Worm (Caenorhabditis elegans) whole organism, late embryonic: Measurements from ENCODE around the gene C05A2.4.

ENCODE experiments used
- C08G9.2 ChIP-seq: sonication (generic microtip); optimal IDR thresholded peaks from 2 replicates; lab custom pipeline; 2016; ENCODE audit warnings: mild to moderate bottlenecking, missing genetic modification characterization, moderate library complexity, missing compliant biosample characterization
- K09A11.1 ChIP-seq: sonication (generic microtip); optimal IDR thresholded peaks from 2 replicates; lab custom pipeline; 2017; ENCODE audit warnings: antibody characterized with exemption, mild to moderate bottlenecking, missing genetic modification characterization, missing compliant biosample characterization; ENCODE audit not compliant: insufficient read depth
- Y22D7AL.16 ChIP-seq: sonication (generic microtip); optimal IDR thresholded peaks from 2 replicates; lab custom pipeline; 2016; ENCODE audit warnings: missing genetic modification characterization, missing compliant biosample characterization
- ahr-1 ChIP-seq: sonication (generic microtip); optimal IDR thresholded peaks from 2 replicates; lab custom pipeline; 2016; ENCODE audit warnings: missing genetic modification characterization, missing compliant biosample characterization
- ama-1 ChIP-seq: fragments of 150-350 bp; optimal IDR thresholded peaks from 2 replicates; lab custom pipeline; 2014
- ceh-2 ChIP-seq: sonication (generic microtip); optimal IDR thresholded peaks from 2 replicates; lab custom pipeline; 2016; ENCODE audit warnings: missing genotype, missing genetic modification characterization, missing compliant biosample characterization
- ceh-22 ChIP-seq: sonication (generic microtip); optimal IDR thresholded peaks from 2 replicates; lab custom pipeline; 2017; ENCODE audit warnings: missing biosample characterization, missing genetic modification characterization
- ceh-30 ChIP-seq: fragments of 150-350 bp; optimal IDR thresholded peaks from 2 replicates; lab custom pipeline; 2014; ENCODE audit warnings: missing biosample characterization, missing genetic modification characterization
- ceh-31 ChIP-seq: sonication (generic microtip); optimal IDR thresholded peaks from 2 replicates; lab custom pipeline; 2016; ENCODE audit warnings: missing genetic modification characterization, missing compliant biosample characterization
- ceh-45 ChIP-seq: fragments of 200-800 bp; sonication (Bioruptor generic); IDR thresholded peaks from 2 replicates; pipeline ENCODE4 v1.3.6; 2022; ENCODE audit warnings: missing genetic modification reagents, missing genetic modification characterization, missing compliant biosample characterization
- ceh-48 ChIP-seq: sonication (generic microtip); optimal IDR thresholded peaks from 2 replicates; lab custom pipeline; 2016; ENCODE audit warnings: missing genetic modification characterization, inconsistent platforms, missing compliant biosample characterization
- ceh-6 ChIP-seq: fragments of 200-800 bp; sonication (Bioruptor generic); optimal IDR thresholded peaks from 2 replicates; lab custom pipeline; 2018; ENCODE audit warnings: mild to moderate bottlenecking, missing genetic modification characterization, missing compliant biosample characterization
- dmd-4 ChIP-seq: sonication (generic microtip); optimal IDR thresholded peaks from 2 replicates; lab custom pipeline; 2016; ENCODE audit warnings: borderline replicate concordance, missing genetic modification characterization, missing compliant biosample characterization
- dve-1 ChIP-seq: sonication (generic microtip); optimal IDR thresholded peaks from 2 replicates; lab custom pipeline; 2017; ENCODE audit warnings: antibody characterized with exemption, mild to moderate bottlenecking, missing genetic modification characterization, missing compliant biosample characterization
- elt-2 ChIP-seq: sonication (generic microtip); optimal IDR thresholded peaks from 2 replicates; lab custom pipeline; 2016; ENCODE audit warnings: missing genetic modification reagents, missing genetic modification characterization, missing compliant biosample characterization
- hlh-15 ChIP-seq: sonication (generic microtip); optimal IDR thresholded peaks from 2 replicates; lab custom pipeline; 2016; ENCODE audit warnings: missing genetic modification characterization, missing compliant biosample characterization
- hlh-30 ChIP-seq: sonication (generic microtip); optimal IDR thresholded peaks from 2 replicates; lab custom pipeline; 2017; ENCODE audit warnings: antibody characterized with exemption, missing genetic modification characterization, missing compliant biosample characterization; ENCODE audit not compliant: insufficient read depth
- hlh-8 ChIP-seq: sonication (generic microtip); optimal IDR thresholded peaks from 2 replicates; lab custom pipeline; 2016; ENCODE audit warnings: missing genotype, missing genetic modification characterization, missing compliant biosample characterization
- nfya-1 ChIP-seq: sonication (generic microtip); optimal IDR thresholded peaks from 2 replicates; lab custom pipeline; 2017; ENCODE audit warnings: missing genetic modification characterization, mild to moderate bottlenecking, missing compliant biosample characterization, antibody characterized with exemption, moderate library complexity
- nhr-11 ChIP-seq: fragments of 150-350 bp; optimal IDR thresholded peaks from 2 replicates; lab custom pipeline; 2014; ENCODE audit warnings: missing biosample characterization, missing genetic modification characterization
- npax-4 ChIP-seq: sonication (generic microtip); optimal IDR thresholded peaks from 2 replicates; lab custom pipeline; 2016; ENCODE audit warnings: missing genetic modification characterization, missing compliant biosample characterization
- pat-9 ChIP-seq: fragments of 200-800 bp; sonication (Bioruptor generic); optimal IDR thresholded peaks from 2 replicates; lab custom pipeline; 2018; ENCODE audit warnings: mild to moderate bottlenecking, missing genetic modification characterization, moderate library complexity, missing compliant biosample characterization
- pha-2 ChIP-seq: sonication (generic microtip); optimal IDR thresholded peaks from 2 replicates; lab custom pipeline; 2017; ENCODE audit warnings: mild to moderate bottlenecking, missing genetic modification characterization, missing compliant biosample characterization
- pha-4 ChIP-seq: fragments of 150-350 bp; optimal IDR thresholded peaks from 2 replicates; lab custom pipeline; 2018; ENCODE audit warnings: missing biosample characterization, missing genetic modification reagents, missing genetic modification characterization
- pqm-1 ChIP-seq: sonication (generic microtip); optimal IDR thresholded peaks from 2 replicates; lab custom pipeline; 2016; ENCODE audit warnings: missing genetic modification characterization, missing compliant biosample characterization
- pros-1 ChIP-seq: fragments of 150-350 bp; optimal IDR thresholded peaks from 2 replicates; lab custom pipeline; 2014; ENCODE audit warnings: missing biosample characterization, missing genetic modification reagents, missing genetic modification characterization
- sdc-2 ChIP-seq: sonication (generic microtip); optimal IDR thresholded peaks from 2 replicates; lab custom pipeline; 2016; ENCODE audit warnings: missing genotype, missing genetic modification characterization, missing compliant biosample characterization
- tbx-2 ChIP-seq: sonication (generic microtip); optimal IDR thresholded peaks from 2 replicates; lab custom pipeline; 2016; ENCODE audit warnings: missing genetic modification characterization, missing compliant biosample characterization
- tbx-7 ChIP-seq: sonication (generic microtip); optimal IDR thresholded peaks from 2 replicates; lab custom pipeline; 2016; ENCODE audit warnings: missing genotype, missing genetic modification characterization, missing compliant biosample characterization
- unc-3 ChIP-seq, 2 experiments: fragments of 200-800 bp in 1 of 2; sonication (Bioruptor generic) in 1 of 2; sonication (generic microtip) in 1 of 2; conservative IDR thresholded peaks in 1 of 2; optimal IDR thresholded peaks in 1 of 2; 2 replicates each; pipeline versions ENCODE4 v1.3.6 to Lab custom; 2016 to 2022; ENCODE audit warnings: missing compliant biosample characterization in 2 of 2, missing genetic modification characterization in 2 of 2, missing genetic modification reagents in 1 of 2
- unc-55 ChIP-seq: sonication (generic microtip); optimal IDR thresholded peaks from 2 replicates; lab custom pipeline; 2017; ENCODE audit warnings: missing biosample characterization, missing genetic modification reagents, missing genetic modification characterization
- zip-5 ChIP-seq: sonication (generic microtip); optimal IDR thresholded peaks from 2 replicates; lab custom pipeline; 2016; ENCODE audit warnings: missing genetic modification characterization, missing compliant biosample characterization
- ztf-16 ChIP-seq: sonication (generic microtip); optimal IDR thresholded peaks from 2 replicates; lab custom pipeline; 2017; ENCODE audit warnings: missing genetic modification characterization, missing compliant biosample characterization

Gene C05A2.4

ce11 chrV:10656958-10657357 lies 38.3 kb upstream of the C05A2.4 start, which contains the start of gene ugt-34:
TSS of gene ugt-34 (minus strand) at chrV:10656978.
- peak; percentile 22 for TF ChIP-seq ceh-30
- TF ChIP-seq pros-1 (tag; lab: Kevin White, UChicago): no peak
- TF ChIP-seq, all 69 proteins: peak for 1

DNA sequence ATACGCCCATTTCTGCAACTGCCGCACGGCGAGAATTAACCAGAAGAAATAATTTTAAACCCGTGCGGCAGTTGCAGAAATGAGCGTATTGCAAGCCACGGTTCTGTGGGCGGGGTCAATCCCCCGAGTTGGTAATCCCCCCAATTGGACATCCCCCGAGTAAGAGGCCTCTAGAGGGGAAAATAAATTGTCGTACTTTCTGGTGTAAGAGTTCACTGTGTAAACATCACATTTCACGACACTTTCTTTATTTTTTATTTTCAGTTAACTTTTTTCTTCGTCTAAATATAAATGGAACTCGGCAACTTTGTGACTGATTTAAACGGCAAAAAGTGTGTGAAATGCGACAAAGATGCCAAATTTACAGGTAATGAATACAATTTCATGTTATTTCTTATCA lies 37.3 kb upstream of the C05A2.4 start, which contains the start of gene tut-2:
tut-2 (plus strand) TSS at position 277 of the 400 bp plus-strand sequence.
- TF ChIP-seq Y22D7AL.16 (tag; lab: Kevin White, UChicago) (no peak), nfya-1 (tag; lab: Kevin White, UChicago) (peak; percentile 30)

ce11 chrV:10659343-10659742 lies 35.9 kb upstream of the C05A2.4 start:
- no peak for TF ChIP-seq ceh-48 (tag; lab: Kevin White, UChicago)
- no peak for TF ChIP-seq elt-2 (tag; lab: Kevin White, UChicago)
- TF ChIP-seq pha-2 (tag; lab: Kevin White, UChicago): no peak
- no peak for TF ChIP-seq hlh-8 (tag; lab: Kevin White, UChicago)
- no peak for TF ChIP-seq dmd-4
- no peak for TF ChIP-seq pha-4 (tag; lab: Kevin White, UChicago)
- TF ChIP-seq hlh-30: no peak
- no peak for TF ChIP-seq ceh-45 (GFP tag; lab: Robert Waterston, UW)

DNA sequence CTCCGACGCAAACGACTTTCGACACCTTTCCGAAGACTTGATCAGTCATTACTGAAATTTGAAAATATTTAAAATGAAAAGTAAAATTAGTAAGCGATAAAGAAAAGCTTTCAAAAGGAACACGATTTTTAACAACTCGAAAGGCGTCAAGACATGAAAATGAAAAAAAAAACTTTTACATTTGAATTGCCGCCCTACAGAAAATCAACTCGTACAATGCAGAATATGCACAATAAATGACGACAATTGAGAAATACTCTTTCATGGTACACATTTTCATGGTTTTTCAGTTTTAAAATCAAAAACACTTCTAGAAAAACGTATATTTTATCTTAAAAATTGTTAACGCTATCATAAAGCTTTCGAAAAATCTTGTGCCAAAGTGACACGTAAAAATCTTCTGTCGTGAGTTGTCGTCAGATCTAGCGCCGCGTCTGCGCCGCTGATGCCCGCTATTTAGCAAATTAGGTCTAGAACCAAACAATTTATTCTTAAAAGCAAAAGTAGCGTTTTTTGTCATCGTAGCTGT lies 33.8 kb upstream of the C05A2.4 start, which contains the start of gene sqv-4:
sqv-4 (minus strand) TSS at position 51 of the 529 bp plus-strand sequence.
- TF ChIP-seq ztf-16 (tag; lab: Kevin White, UChicago) (no peak), tbx-7 (tag; lab: Kevin White, UChicago) (no peak), ahr-1 (tag; lab: Kevin White, UChicago) (no peak), sdc-2 (no peak), ceh-45 (GFP tag; lab: Robert Waterston, UW) (no peak), ceh-22 (tag; lab: Kevin White, UChicago) (no peak), pqm-1 (no peak), unc-55 (GFP tag; lab: Kevin White, UChicago) (no peak), K09A11.1 (tag; lab: Kevin White, UChicago) (no peak), pha-2 (tag; lab: Kevin White, UChicago) (no peak), hlh-8 (tag; lab: Kevin White, UChicago) (no peak), dve-1 (tag; lab: Kevin White, UChicago) (no peak), zip-5 (tag; lab: Kevin White, UChicago) (no peak), ceh-2 (tag; lab: Kevin White, UChicago) (no peak), tbx-2 (tag; lab: Kevin White, UChicago) (no peak), pat-9 (tag; lab: Kevin White, UChicago) (no peak), ceh-48 (tag; lab: Kevin White, UChicago) (no peak)

- TF ChIP-seq C08G9.2 (tag; lab: Kevin White, UChicago) (no peak), nhr-11 (no peak), ceh-6 (GFP tag; lab: Kevin White, UChicago) (no peak), hlh-15 (no peak), pqm-1 (no peak), npax-4 (tag; lab: Kevin White, UChicago) (no peak), ama-1 (no peak), elt-2 (tag; lab: Kevin White, UChicago) (no peak), unc-3 (GFP tag; conservative IDR thresholded peaks at IDR 0.05; lab: Robert Waterston, UW) (no peak), unc-3 (tag; optimal IDR thresholded peaks at IDR 0.05; lab: Kevin White, UChicago) (no peak), ceh-31 (tag; lab: Kevin White, UChicago) (no peak)
Observed at ce11 chrV:10662000-10662399, 33.3 kb upstream of the C05A2.4 start.
